Worm (Caenorhabditis elegans): Measurements from ENCODE around the gene F47C12.6.

- TF ChIP-seq nhr-77 (tag; optimal IDR thresholded peaks at IDR 0.05) (peak; percentile 84), Y48G9A.11 (GFP tag; IDR thresholded peaks at IDR 0.05) (no peak)
These were observed 31.2 kb upstream of the F47C12.6 start for ce11 chrIV:4024159-4025004.
